Fruit fly (Drosophila melanogaster) whole organism, embryonic: Measurements from ENCODE around the gene CG16865.

ENCODE experiments used
- Bgb ChIP-seq: fragments of 200-800 bp; sonication (Bioruptor generic); IDR thresholded peaks from 2 replicates; pipeline ENCODE4 v1.3.6; 2022; ENCODE audit warnings: missing biosample characterization, missing genetic modification characterization; ENCODE audit not compliant: partially characterized antibody
- CG10654 ChIP-seq: fragments of 200-800 bp; sonication (Bioruptor generic); optimal IDR thresholded peaks from 2 replicates; lab custom pipeline; 2016; ENCODE audit warnings: missing biosample characterization, missing genetic modification characterization
- CG11085 ChIP-seq: fragments of 200-800 bp; sonication (Bioruptor generic); IDR thresholded peaks from 2 replicates; pipeline ENCODE4 v1.3.6; 2022; ENCODE audit warnings: missing biosample characterization, missing genetic modification characterization
- CG11504 ChIP-seq: fragments of 200-800 bp; sonication (Bioruptor generic); optimal IDR thresholded peaks from 3 replicates; lab custom pipeline; 2019; ENCODE audit warnings: missing biosample characterization, mild to moderate bottlenecking, missing genetic modification characterization, moderate library complexity
- CG11696 ChIP-seq: fragments of 200-800 bp; sonication (Bioruptor generic); IDR thresholded peaks from 2 replicates; pipeline ENCODE4 v1.3.6; 2022; ENCODE audit warnings: missing biosample characterization, missing genetic modification characterization
- CG15479 ChIP-seq: fragments of 200-800 bp; sonication (Bioruptor generic); optimal IDR thresholded peaks from 3 replicates; lab custom pipeline; 2019; ENCODE audit warnings: missing biosample characterization, mild to moderate bottlenecking, missing genetic modification characterization, moderate library complexity
- CG3407 ChIP-seq: fragments of 200-800 bp; sonication (Bioruptor generic); optimal IDR thresholded peaks from 2 replicates; lab custom pipeline; 2018; ENCODE audit warnings: missing biosample characterization, mild to moderate bottlenecking, missing genetic modification characterization
- CG34224 ChIP-seq: fragments of 200-800 bp; sonication (Bioruptor generic); IDR thresholded peaks from 3 replicates; pipeline ENCODE4 v1.3.6; 2022; ENCODE audit warnings: missing biosample characterization, missing genetic modification characterization; ENCODE audit not compliant: partially characterized antibody
- CG3995 ChIP-seq: fragments of 200-800 bp; sonication (Bioruptor generic); optimal IDR thresholded peaks from 3 replicates; lab custom pipeline; 2016; ENCODE audit warnings: missing biosample characterization, missing genetic modification characterization
- CG4328 ChIP-seq: fragments of 200-800 bp; sonication (Bioruptor generic); optimal IDR thresholded peaks from 3 replicates; lab custom pipeline; 2017; ENCODE audit warnings: missing biosample characterization, missing genetic modification reagents, missing genetic modification characterization
- CG6272 ChIP-seq: fragments of 200-800 bp; sonication (Bioruptor generic); IDR thresholded peaks from 2 replicates; pipeline ENCODE4 v1.3.6; 2022; ENCODE audit warnings: missing biosample characterization, missing genetic modification characterization
- CG7556 ChIP-seq: fragments of 200-800 bp; sonication (Bioruptor generic); optimal IDR thresholded peaks from 2 replicates; lab custom pipeline; 2017; ENCODE audit warnings: missing biosample characterization, mild to moderate bottlenecking, missing genetic modification characterization
- CoRest ChIP-seq: fragments of 200-800 bp; sonication (Bioruptor generic); optimal IDR thresholded peaks from 3 replicates; lab custom pipeline; 2018; ENCODE audit warnings: missing biosample characterization, mild to moderate bottlenecking, missing genetic modification characterization, moderate library complexity
- D19B ChIP-seq: fragments of 200-800 bp; sonication (Bioruptor generic); optimal IDR thresholded peaks from 2 replicates; lab custom pipeline; 2017; ENCODE audit warnings: missing biosample characterization, mild to moderate bottlenecking, missing genetic modification characterization
- Deaf1 ChIP-seq: fragments of 200-800 bp; optimal IDR thresholded peaks from 3 replicates; lab custom pipeline; 2019; ENCODE audit warnings: missing biosample characterization, mild to moderate bottlenecking, missing genetic modification characterization, moderate library complexity
- Dref ChIP-seq: fragments of 200-800 bp; sonication (Bioruptor generic); IDR thresholded peaks from 2 replicates; pipeline ENCODE4 v1.3.6; 2022; ENCODE audit warnings: missing biosample characterization, missing genetic modification characterization
- Elba2 ChIP-seq: fragments of 200-800 bp; sonication (Bioruptor generic); optimal IDR thresholded peaks from 3 replicates; lab custom pipeline; 2016; ENCODE audit warnings: missing biosample characterization, missing genetic modification characterization
- Ets65A ChIP-seq: fragments of 200-800 bp; sonication (Bioruptor generic); peaks from one replicate; lab custom pipeline; 2016; ENCODE audit warnings: missing biosample characterization, missing genetic modification characterization
- H15 ChIP-seq: fragments of 200-800 bp; sonication (Bioruptor generic); IDR thresholded peaks from 3 replicates; pipeline ENCODE4 v1.3.6; 2022; ENCODE audit warnings: missing biosample characterization, missing genetic modification characterization
- HHEX ChIP-seq: fragments of 200-800 bp; sonication (Bioruptor generic); optimal IDR thresholded peaks from 3 replicates; lab custom pipeline; 2017; ENCODE audit warnings: missing biosample characterization, mild to moderate bottlenecking, missing genetic modification characterization, missing genetic modification reagents
- HLHmδ ChIP-seq: fragments of 200-800 bp; sonication (Bioruptor generic); optimal IDR thresholded peaks from 2 replicates; lab custom pipeline; 2018; ENCODE audit warnings: missing biosample characterization, mild to moderate bottlenecking, missing genetic modification characterization, moderate library complexity
- Hey ChIP-seq: fragments of 200-800 bp; sonication (Bioruptor generic); optimal IDR thresholded peaks from 3 replicates; lab custom pipeline; 2018; ENCODE audit warnings: missing biosample characterization, mild to moderate bottlenecking, missing genetic modification characterization
- Lpt ChIP-seq: fragments of >200 bp; optimal IDR thresholded peaks from 2 replicates; lab custom pipeline; 2018; ENCODE audit warnings: missing biosample characterization, missing genetic modification characterization
- Med ChIP-seq: fragments of 200-800 bp; sonication (Bioruptor generic); peaks from one replicate; lab custom pipeline; 2016; ENCODE audit warnings: missing biosample characterization, missing genetic modification characterization, mild to moderate bottlenecking, inconsistent platforms, moderate library complexity
- Myb ChIP-seq: fragments of 200-800 bp; sonication (Bioruptor generic); optimal IDR thresholded peaks from 2 replicates; lab custom pipeline; 2016; ENCODE audit warnings: missing biosample characterization, missing genetic modification characterization
- Nf-YB ChIP-seq: fragments of 200-800 bp; sonication (Bioruptor generic); optimal IDR thresholded peaks from 3 replicates; lab custom pipeline; 2019; ENCODE audit warnings: missing biosample characterization, mild to moderate bottlenecking, missing genetic modification characterization, moderate library complexity
- NfI ChIP-seq: fragments of 200-800 bp; sonication (Bioruptor generic); optimal IDR thresholded peaks from 3 replicates; lab custom pipeline; 2018; ENCODE audit warnings: missing biosample characterization, mild to moderate bottlenecking, missing genetic modification characterization, moderate library complexity
- Scr ChIP-seq: fragments of 200-800 bp; sonication (Bioruptor generic); IDR thresholded peaks from 2 replicates; pipeline ENCODE4 v1.3.6; 2022; ENCODE audit warnings: missing biosample characterization, missing genetic modification characterization; ENCODE audit not compliant: partially characterized antibody
- Ssrp ChIP-seq: fragments of 200-800 bp; sonication (Bioruptor generic); optimal IDR thresholded peaks from 2 replicates; lab custom pipeline; 2018; ENCODE audit warnings: missing biosample characterization, mild to moderate bottlenecking, missing genetic modification characterization, moderate library complexity
- cad ChIP-seq: fragments of >200 bp; optimal IDR thresholded peaks from 2 replicates; lab custom pipeline; 2017; ENCODE audit warnings: missing biosample characterization, missing genetic modification characterization
- exex ChIP-seq: fragments of 200-800 bp; sonication (Bioruptor generic); optimal IDR thresholded peaks from 4 replicates; lab custom pipeline; 2018; ENCODE audit warnings: missing biosample characterization, mild to moderate bottlenecking, missing genetic modification characterization, moderate library complexity
- h ChIP-seq: fragments of >200 bp; optimal IDR thresholded peaks from 2 replicates; lab custom pipeline; 2017
- insv ChIP-seq, 2 experiments: fragments of 200-800 bp; sonication (Bioruptor generic); optimal IDR thresholded peaks; 3 replicates each; lab custom pipeline; 2016 to 2018; ENCODE audit warnings: missing biosample characterization in 2 of 2, missing genetic modification characterization in 2 of 2
- jigr1 ChIP-seq: fragments of 200-800 bp; sonication (Bioruptor generic); IDR thresholded peaks from 3 replicates; pipeline ENCODE4 v1.3.6; 2022; ENCODE audit warnings: missing biosample characterization, missing genetic modification characterization
- lola ChIP-seq, 3 experiments: fragments of >200 bp in 2 of 3; fragments of 200-800 bp in 1 of 3; sonication (Bioruptor generic) in 1 of 3; optimal IDR thresholded peaks; 2 replicates each; lab custom pipeline; 2017 to 2019; ENCODE audit warnings: missing biosample characterization in 3 of 3, missing genetic modification characterization in 3 of 3, mild to moderate bottlenecking in 1 of 3, moderate library complexity in 1 of 3
- luna ChIP-seq: fragments of 200-800 bp; sonication (Bioruptor generic); optimal IDR thresholded peaks from 2 replicates; lab custom pipeline; 2016; ENCODE audit warnings: missing biosample characterization, missing genetic modification characterization
- nmo ChIP-seq: fragments of 200-800 bp; sonication (Bioruptor generic); optimal IDR thresholded peaks from 2 replicates; lab custom pipeline; 2018; ENCODE audit warnings: missing biosample characterization, mild to moderate bottlenecking, missing genetic modification characterization, moderate library complexity
- run ChIP-seq: fragments of 200-800 bp; sonication (Bioruptor generic); optimal IDR thresholded peaks from 3 replicates; lab custom pipeline; 2018; ENCODE audit warnings: missing biosample characterization, mild to moderate bottlenecking, missing genetic modification characterization
- shn ChIP-seq: fragments of 200-800 bp; sonication (Bioruptor generic); optimal IDR thresholded peaks from 3 replicates; lab custom pipeline; 2016; ENCODE audit warnings: missing biosample characterization, missing genetic modification characterization
- sob ChIP-seq: fragments of 200-800 bp; sonication (Bioruptor generic); IDR thresholded peaks from 2 replicates; pipeline ENCODE4 v1.3.6; 2022; ENCODE audit warnings: missing biosample characterization, missing genetic modification characterization
- stc ChIP-seq: fragments of 200-800 bp; sonication (Bioruptor generic); IDR thresholded peaks from 2 replicates; pipeline ENCODE4 v1.3.6; 2022; ENCODE audit warnings: missing biosample characterization, missing genetic modification characterization
- sug ChIP-seq: fragments of 200-800 bp; optimal IDR thresholded peaks from 2 replicates; lab custom pipeline; 2019; ENCODE audit warnings: missing biosample characterization, mild to moderate bottlenecking, missing genetic modification characterization, moderate library complexity
- tin ChIP-seq: fragments of 200-800 bp; sonication (Bioruptor generic); optimal IDR thresholded peaks from 3 replicates; lab custom pipeline; 2016; ENCODE audit warnings: missing biosample characterization, missing genetic modification characterization
- ttk ChIP-seq: fragments of 200-800 bp; sonication (Bioruptor generic); IDR thresholded peaks from 2 replicates; pipeline ENCODE4 v2.1.2; 2022; ENCODE audit warnings: missing biosample characterization, missing genetic modification characterization
- tup ChIP-seq: fragments of 200-800 bp; sonication (Bioruptor generic); optimal IDR thresholded peaks from 2 replicates; lab custom pipeline; 2016; ENCODE audit warnings: missing biosample characterization, mild to moderate bottlenecking, missing genetic modification characterization, moderate library complexity

The CG16865 gene

DNA sequence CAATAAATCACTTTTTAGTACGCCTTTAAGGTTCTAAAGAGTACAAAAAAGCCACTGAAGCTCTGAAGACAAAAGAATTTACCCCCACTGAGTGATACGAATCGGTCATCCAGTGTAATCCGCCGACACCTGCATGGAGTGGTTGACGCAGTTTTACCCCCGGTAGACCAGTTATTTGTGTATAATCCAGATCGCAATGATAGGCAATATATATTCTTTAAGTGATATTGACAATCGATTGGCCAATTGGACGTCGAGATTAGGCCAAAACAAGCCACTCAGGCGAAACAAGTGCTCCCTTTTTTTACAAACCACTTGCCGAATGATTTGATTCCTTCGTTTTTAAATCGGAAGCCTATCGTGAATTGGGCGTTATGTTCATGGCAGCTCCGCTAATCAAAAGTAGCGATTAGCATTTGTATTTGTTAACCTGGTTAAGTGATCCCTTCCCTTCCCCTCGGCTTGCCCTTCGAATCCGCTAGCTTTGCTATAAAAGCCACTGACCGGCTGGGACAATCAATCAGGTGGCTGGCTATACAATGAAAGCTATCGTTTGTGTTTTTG, 35.0 kb downstream of the CG16865 start, which contains the start of gene CG7916 (continued):
- TF ChIP-seq HHEX (GFP tag; lab: Kevin White, UChicago): no peak
- no peak for TF ChIP-seq NfI (GFP tag; lab: Kevin White, UChicago)
- TF ChIP-seq ttk (GFP tag; lab: Robert Waterston, UW): no peak
- TF ChIP-seq CoRest: no peak
- no peak for TF ChIP-seq run (tag; lab: Kevin White, UChicago)
- no peak for TF ChIP-seq Lpt (GFP tag; lab: Kevin White, UChicago)
- TF ChIP-seq sug (tag; lab: Kevin White, UChicago): peak; percentile 90
- TF ChIP-seq Dref: no peak
- TF ChIP-seq Hey (tag; lab: Kevin White, UChicago): peak; percentile 12
- peak; percentile 48 for TF ChIP-seq Deaf1 (tag; lab: Kevin White, UChicago)
- TF ChIP-seq cad (GFP tag; lab: Kevin White, UChicago): no peak
- TF ChIP-seq tin (GFP tag; lab: Kevin White, UChicago): no peak
- TF ChIP-seq Nf-YB (GFP tag; lab: Kevin White, UChicago): no peak
- no peak for TF ChIP-seq H15 (GFP tag; lab: Robert Waterston, UW)
- TF ChIP-seq D19B (GFP tag; lab: Kevin White, UChicago): no peak
- TF ChIP-seq stc (GFP tag; lab: Robert Waterston, UW): no peak
- no peak for TF ChIP-seq CG11504 (tag; lab: Kevin White, UChicago)
- TF ChIP-seq jigr1 (GFP tag; lab: Robert Waterston, UW): no peak
- no peak for TF ChIP-seq CG6272 (GFP tag; lab: Robert Waterston, UW)
- TF ChIP-seq CG7556 (GFP tag; lab: Kevin White, UChicago): no peak
- TF ChIP-seq CG15479: no peak
- no peak for TF ChIP-seq HLHmδ
- no peak for TF ChIP-seq nmo
- no peak for TF ChIP-seq Elba2

DNA sequence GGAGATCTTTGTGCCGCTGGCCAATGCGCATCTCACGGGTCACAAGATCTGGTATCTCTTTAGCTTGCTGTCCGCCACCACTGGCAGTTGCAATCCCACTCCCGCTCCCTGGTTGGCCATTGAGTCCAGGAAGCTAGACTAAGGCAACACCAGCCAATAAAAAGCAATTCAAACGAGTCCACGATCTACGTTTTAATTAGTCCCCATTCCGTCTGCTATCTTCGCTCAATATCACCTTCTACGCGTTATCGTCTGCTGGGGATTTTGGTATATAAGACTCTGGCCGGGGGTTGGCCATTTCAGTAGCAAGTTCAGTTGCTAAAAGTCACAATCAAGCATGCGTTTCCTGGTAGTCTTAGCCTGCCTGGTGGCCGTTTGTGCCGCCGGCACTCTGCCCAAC, 36.3 kb downstream of the CG16865 start, which contains the start of gene CG7953:
TSS of gene CG7953 (plus strand) at position 301 of the 400 bp plus-strand sequence.
- TF ChIP-seq CG3407 (GFP tag; lab: Kevin White, UChicago): no peak
- TF ChIP-seq CG34224 (GFP tag; lab: Robert Waterston, UW): no peak
- no peak for TF ChIP-seq tup
- TF ChIP-seq CG11696 (GFP tag; lab: Robert Waterston, UW): no peak
- TF ChIP-seq luna (GFP tag; lab: Kevin White, UChicago): no peak
- no peak for TF ChIP-seq Med (GFP tag; lab: Kevin White, UChicago)
- no peak for TF ChIP-seq lola (GFP tag; optimal IDR thresholded peaks at IDR 0.05; lab: Kevin White, UChicago)
- peak; percentile 29 for TF ChIP-seq exex
- TF ChIP-seq sob (GFP tag; lab: Robert Waterston, UW): 0 out of 2 replicates have a peak, but pooled peaks have one; percentile 12
- TF ChIP-seq Ssrp (tag; lab: Kevin White, UChicago): no peak
- no peak for TF ChIP-seq Bgb
- peak; percentile 63 for TF ChIP-seq Ets65A
- no peak for TF ChIP-seq CG11085 (GFP tag; lab: Robert Waterston, UW)
- no peak for TF ChIP-seq insv (GFP tag; optimal IDR thresholded peaks at IDR 0.05; lab: Kevin White, UChicago)
- TF ChIP-seq CG10654: no peak
- no peak for TF ChIP-seq CG4328
- no peak for TF ChIP-seq shn (GFP tag; lab: Kevin White, UChicago)
- TF ChIP-seq CG3995 (GFP tag; lab: Kevin White, UChicago): no peak
- no peak for TF ChIP-seq Scr
- no peak for TF ChIP-seq Myb (GFP tag; lab: Kevin White, UChicago)
- no peak for TF ChIP-seq h (lab: Kevin White, UChicago)
